Worm (Caenorhabditis elegans): ENCODE data around the gene F32D8.15.

Gene F32D8.15

ce11 chrV:10889036-10889435, 14.8 kb upstream of the F32D8.15 start, which contains the start of gene F32D8.11:
F32D8.11 (minus strand) TSS chrV:10889136.
- no peak for TF ChIP-seq let-607 (tag; optimal IDR thresholded peaks at IDR 0.05)
- TF ChIP-seq Y56A3A.18 (GFP tag; IDR thresholded peaks at IDR 0.05), result 0 out of 2 replicates have a peak, but pooled peaks have one; percentile 6

ce11 chrV:10889774-10890173, 14.1 kb upstream of the F32D8.15 start:
- TF ChIP-seq T07F8.4 (tag; optimal IDR thresholded peaks at IDR 0.05), result no peak
- TF ChIP-seq F57C9.4 (tag; optimal IDR thresholded peaks at IDR 0.05), result peak; percentile 12

- TF ChIP-seq F10E7.11 (tag; optimal IDR thresholded peaks at IDR 0.05) (no peak), madf-10 (tag; optimal IDR thresholded peaks at IDR 0.05) (no peak), lin-40 (tag; optimal IDR thresholded peaks at IDR 0.05) (peak; percentile 10), ceh-27 (GFP tag; optimal IDR thresholded peaks at IDR 0.05) (no peak), ztf-26 (tag; optimal IDR thresholded peaks at IDR 0.05) (peak; percentile 10), nhr-80 (tag; optimal IDR thresholded peaks at IDR 0.05) (peak; percentile 22), aptf-3 (GFP tag; IDR thresholded peaks at IDR 0.05) (no peak), lin-35 (GFP tag; optimal IDR thresholded peaks at IDR 0.05) (peak in 1 of 3 experiments; percentile 36), Y79H2A.3 (GFP tag; conservative IDR thresholded peaks at IDR 0.05) (no peak), ceh-91 (GFP tag; IDR thresholded peaks at IDR 0.05) (no peak), lsl-1 (GFP tag; optimal IDR thresholded peaks at IDR 0.05) (no peak), attf-5 (GFP tag; optimal IDR thresholded peaks at IDR 0.05) (no peak), ztf-22 (GFP tag; optimal IDR thresholded peaks at IDR 0.05) (no peak), Y53F4B.3 (GFP tag; IDR thresholded peaks at IDR 0.05) (no peak), unc-62 (GFP tag; optimal IDR thresholded peaks at IDR 0.05) (no peak), C06A6.2 (GFP tag; conservative IDR thresholded peaks at IDR 0.05) (no peak), bed-2 (GFP tag; IDR thresholded peaks at IDR 0.05) (no peak), efl-1 (GFP tag; optimal IDR thresholded peaks at IDR 0.05) (no peak), zim-3 (tag; optimal IDR thresholded peaks at IDR 0.05) (no peak), nfyb-1 (GFP tag; IDR thresholded peaks at IDR 0.05) (no peak), sea-2 (GFP tag; IDR thresholded peaks at IDR 0.05) (no peak), C17E4.6 (GFP tag; IDR thresholded peaks at IDR 0.05) (no peak), tbx-9 (tag; optimal IDR thresholded peaks at IDR 0.05; ENCODE audit: borderline replicate concordance) (no peak), F55B11.4 (tag; optimal IDR thresholded peaks at IDR 0.05; ENCODE audit: borderline replicate concordance, insufficient read depth) (no peak), ztf-18 (tag; optimal IDR thresholded peaks at IDR 0.05) (no peak), F37B4.10 (GFP tag; IDR thresholded peaks at IDR 0.05) (no peak), ZK185.1 (tag; optimal IDR thresholded peaks at IDR 0.05; ENCODE audit: poor library complexity, severe bottlenecking) (peak; percentile 9), B0336.3 (GFP tag; IDR thresholded peaks at IDR 0.05) (0 out of 2 replicates have a peak, but pooled peaks have one; percentile 30), K12H6.12 (tag; optimal IDR thresholded peaks at IDR 0.05) (no peak), snpc-1.3 (tag; optimal IDR thresholded peaks at IDR 0.05; ENCODE audit: insufficient read depth) (no peak), ets-4 (GFP tag; optimal IDR thresholded peaks at IDR 0.05) (no peak), mxl-1 (tag; optimal IDR thresholded peaks at IDR 0.05) (no peak), cebp-1 (GFP tag; IDR thresholded peaks at IDR 0.05) (no peak), cebp-1 (tag; optimal IDR thresholded peaks at IDR 0.05) (peak; percentile 38), snpc-4 (GFP tag; optimal IDR thresholded peaks at IDR 0.05) (no peak), snpc-4 (tag; optimal IDR thresholded peaks at IDR 0.05) (no peak), nfya-2 (GFP tag; IDR thresholded peaks at IDR 0.05) (no peak), hmg-1.2 (GFP tag; IDR thresholded peaks at IDR 0.05) (peak; percentile 96), F23B12.7 (tag; optimal IDR thresholded peaks at IDR 0.05; ENCODE audit: insufficient read depth) (no peak), F57A8.1 (GFP tag; optimal IDR thresholded peaks at IDR 0.05) (no peak), lir-1 (GFP tag; conservative IDR thresholded peaks at IDR 0.05) (no peak), madf-3 (GFP tag; IDR thresholded peaks at IDR 0.05) (no peak)
Observed at ce11 chrV:10890980-10891379, 12.9 kb upstream of the F32D8.15 start, which contains the start of gene F32D8.12. F32D8.12 (minus strand) TSS chrV:10891027.

Measured in whole organism, young adult.